Worm (Caenorhabditis elegans) whole organism, L4 larva: ENCODE measurements around the gene lin-15B.

Experiments used
- D1046.2 ChIP-seq: fragments of 200-800 bp; sonication (Bioruptor generic); IDR thresholded peaks from 2 replicates; pipeline ENCODE4 v1.3.6; 2022; ENCODE audit warnings: missing genetic modification characterization, missing compliant biosample characterization
- F26F4.8 ChIP-seq: fragments of 200-800 bp; sonication (Bioruptor generic); conservative IDR thresholded peaks from 2 replicates; pipeline ENCODE4 v1.3.6; 2022; ENCODE audit warnings: missing genetic modification characterization, missing compliant biosample characterization
- R02D3.7 ChIP-seq: fragments of 150-350 bp; sonication (generic microtip); optimal IDR thresholded peaks from 3 replicates; lab custom pipeline; 2014; ENCODE audit warnings: missing biosample characterization, missing genetic modification characterization
- Y48G9A.11 ChIP-seq: fragments of 200-800 bp; sonication (Bioruptor generic); IDR thresholded peaks from 2 replicates; pipeline ENCODE4 v1.3.6; 2022; ENCODE audit warnings: missing genetic modification reagents, missing genetic modification characterization, missing compliant biosample characterization
- Y5F2A.4 ChIP-seq: fragments of 200-800 bp; sonication (Bioruptor generic); optimal IDR thresholded peaks from 2 replicates; lab custom pipeline; 2018; ENCODE audit warnings: mild to moderate bottlenecking, missing genetic modification characterization, missing compliant biosample characterization
- Y75B8A.6 ChIP-seq: fragments of 200-800 bp; sonication (Bioruptor generic); IDR thresholded peaks from 2 replicates; pipeline ENCODE4 v1.3.6; 2022; ENCODE audit warnings: missing genetic modification reagents, missing genetic modification characterization, missing compliant biosample characterization
- ZK337.2 ChIP-seq: fragments of 200-800 bp; sonication (Bioruptor generic); IDR thresholded peaks from 2 replicates; pipeline ENCODE4 v1.3.6; 2022; ENCODE audit warnings: missing genetic modification reagents, missing genetic modification characterization, missing compliant biosample characterization
- ZK546.5 ChIP-seq, 2 experiments: sonication (generic microtip); optimal IDR thresholded peaks; 2 replicates each; lab custom pipeline; 2017; ENCODE audit warnings: missing biosample characterization in 2 of 2, missing genetic modification characterization in 2 of 2
- aha-1 ChIP-seq: fragments of 150-350 bp; peaks from one replicate; lab custom pipeline; 2014; ENCODE audit warnings: missing biosample characterization, missing genetic modification characterization
- ama-1 ChIP-seq: fragments of 150-350 bp; optimal IDR thresholded peaks from 2 replicates; lab custom pipeline; 2014; ENCODE audit warnings: inconsistent platforms, mixed read lengths
- arid-1 ChIP-seq: fragments of 200-800 bp; sonication (Bioruptor generic); conservative IDR thresholded peaks from 2 replicates; pipeline ENCODE4 v1.3.6; 2022; ENCODE audit warnings: missing genetic modification reagents, missing genetic modification characterization, missing compliant biosample characterization
- ceh-20 ChIP-seq: fragments of 200-800 bp; sonication (Bioruptor generic); IDR thresholded peaks from 2 replicates; pipeline ENCODE4 v1.3.6; 2022; ENCODE audit warnings: missing genetic modification reagents, missing genetic modification characterization, missing compliant biosample characterization
- ceh-28 ChIP-seq: fragments of 150-350 bp; optimal IDR thresholded peaks from 2 replicates; lab custom pipeline; 2014; ENCODE audit warnings: missing biosample characterization, missing genetic modification reagents, missing genetic modification characterization
- ceh-32 ChIP-seq: sonication (generic microtip); optimal IDR thresholded peaks from 2 replicates; lab custom pipeline; 2016; ENCODE audit warnings: mild to moderate bottlenecking, missing genetic modification characterization, missing compliant biosample characterization; ENCODE audit not compliant: poor library complexity
- ceh-82 ChIP-seq: sonication (generic microtip); optimal IDR thresholded peaks from 2 replicates; lab custom pipeline; 2017; ENCODE audit warnings: missing biosample characterization, missing genetic modification characterization
- cey-2 ChIP-seq: sonication (generic microtip); optimal IDR thresholded peaks from 3 replicates; lab custom pipeline; 2017; ENCODE audit warnings: missing genetic modification characterization, mild to moderate bottlenecking, missing compliant biosample characterization, antibody characterized with exemption, borderline replicate concordance; ENCODE audit not compliant: insufficient read depth
- dmd-6 ChIP-seq: fragments of 200-800 bp; sonication (Bioruptor generic); IDR thresholded peaks from 2 replicates; pipeline ENCODE4 v1.3.6; 2022; ENCODE audit warnings: missing genetic modification reagents, missing genetic modification characterization, missing compliant biosample characterization
- dpl-1 ChIP-seq: fragments of 150-350 bp; optimal IDR thresholded peaks from 2 replicates; lab custom pipeline; 2014; ENCODE audit warnings: missing biosample characterization, missing genetic modification reagents, missing genetic modification characterization
- dve-1 ChIP-seq: sonication (generic microtip); optimal IDR thresholded peaks from 2 replicates; lab custom pipeline; 2017; ENCODE audit warnings: antibody characterized with exemption, mild to moderate bottlenecking, missing genetic modification characterization, missing compliant biosample characterization; ENCODE audit not compliant: insufficient read depth
- egl-27 ChIP-seq: sonication (generic microtip); optimal IDR thresholded peaks from 3 replicates; lab custom pipeline; 2017; ENCODE audit warnings: missing biosample characterization, missing genetic modification reagents, missing genetic modification characterization
- gei-8 ChIP-seq: fragments of 200-800 bp; sonication (Bioruptor generic); optimal IDR thresholded peaks from 2 replicates; lab custom pipeline; 2018; ENCODE audit warnings: mild to moderate bottlenecking, missing genetic modification characterization, missing compliant biosample characterization
- hlh-30 ChIP-seq: sonication (generic microtip); optimal IDR thresholded peaks from 2 replicates; lab custom pipeline; 2017; ENCODE audit warnings: antibody characterized with exemption, mild to moderate bottlenecking, missing genetic modification characterization, missing compliant biosample characterization; ENCODE audit not compliant: insufficient read depth
- lim-7 ChIP-seq: fragments of 200-800 bp; sonication (Bioruptor generic); IDR thresholded peaks from 2 replicates; pipeline ENCODE4 v1.3.6; 2022; ENCODE audit warnings: missing genetic modification characterization, missing compliant biosample characterization
- lin-1 ChIP-seq: fragments of 200-800 bp; sonication (Bioruptor generic); IDR thresholded peaks from 2 replicates; pipeline ENCODE4 v1.3.6; 2022; ENCODE audit warnings: missing genetic modification reagents, missing genetic modification characterization, missing compliant biosample characterization
- lin-13 ChIP-seq: fragments of 150-350 bp; optimal IDR thresholded peaks from 2 replicates; lab custom pipeline; 2014; ENCODE audit warnings: missing biosample characterization, missing genetic modification reagents, missing genetic modification characterization
- lin-15B ChIP-seq: fragments of 150-350 bp; sonication (generic microtip); optimal IDR thresholded peaks from 3 replicates; lab custom pipeline; 2014; ENCODE audit warnings: missing biosample characterization, missing genetic modification characterization
- lin-29 ChIP-seq: fragments of 200-800 bp; sonication (Bioruptor generic); IDR thresholded peaks from 2 replicates; pipeline ENCODE4 v1.3.6; 2022; ENCODE audit warnings: missing genetic modification reagents, missing genetic modification characterization, missing compliant biosample characterization
- lin-38 ChIP-seq: fragments of 200-800 bp; sonication (Bioruptor generic); IDR thresholded peaks from 2 replicates; pipeline ENCODE4 v1.3.6; 2022; ENCODE audit warnings: missing genetic modification reagents, missing genetic modification characterization, missing compliant biosample characterization
- lin-39 ChIP-seq: fragments of 150-350 bp; optimal IDR thresholded peaks from 2 replicates; lab custom pipeline; 2014; ENCODE audit warnings: missing biosample characterization, missing genetic modification reagents, missing genetic modification characterization
- lsy-2 ChIP-seq, 2 experiments: fragments of 150-350 bp in 1 of 2; sonication (generic microtip) in 1 of 2; optimal IDR thresholded peaks; 2 replicates each; lab custom pipeline; 2014 to 2017; ENCODE audit warnings: missing biosample characterization in 2 of 2, missing genetic modification characterization in 2 of 2
- madf-5 ChIP-seq, 2 experiments: fragments of 200-800 bp; sonication (Bioruptor generic); IDR thresholded peaks; 2 replicates each; pipeline ENCODE4 v1.3.6; 2022; ENCODE audit warnings: missing compliant biosample characterization in 2 of 2, missing genetic modification characterization in 2 of 2
- madf-9 ChIP-seq: fragments of 200-800 bp; sonication (Bioruptor generic); conservative IDR thresholded peaks from 2 replicates; pipeline ENCODE4 v1.3.6; 2022; ENCODE audit warnings: missing genetic modification reagents, missing genetic modification characterization, missing compliant biosample characterization
- mes-2 ChIP-seq: sonication (generic microtip); optimal IDR thresholded peaks from 2 replicates; lab custom pipeline; 2016; ENCODE audit warnings: missing genotype, mild to moderate bottlenecking, missing genetic modification characterization, missing compliant biosample characterization; ENCODE audit not compliant: poor library complexity, severe bottlenecking
- mxl-3 ChIP-seq: fragments of 200-800 bp; sonication (Bioruptor generic); optimal IDR thresholded peaks from 2 replicates; lab custom pipeline; 2018; ENCODE audit warnings: mild to moderate bottlenecking, missing genetic modification characterization, missing compliant biosample characterization
- nhr-10 ChIP-seq: fragments of 150-350 bp; optimal IDR thresholded peaks from 2 replicates; lab custom pipeline; 2014; ENCODE audit warnings: missing biosample characterization, missing genetic modification characterization
- nhr-102 ChIP-seq: sonication (generic microtip); optimal IDR thresholded peaks from 2 replicates; lab custom pipeline; 2016; ENCODE audit warnings: mild to moderate bottlenecking, missing genetic modification characterization, moderate library complexity, missing compliant biosample characterization
- nhr-11 ChIP-seq: fragments of 150-350 bp; optimal IDR thresholded peaks from 2 replicates; lab custom pipeline; 2014; ENCODE audit warnings: missing biosample characterization, missing genetic modification characterization
- nhr-111 ChIP-seq: fragments of 200-800 bp; sonication (Bioruptor generic); optimal IDR thresholded peaks from 2 replicates; lab custom pipeline; 2018; ENCODE audit warnings: mild to moderate bottlenecking, missing genetic modification characterization, missing compliant biosample characterization
- nhr-42 ChIP-seq: fragments of 200-800 bp; sonication (Bioruptor generic); IDR thresholded peaks from 2 replicates; pipeline ENCODE4 v1.3.6; 2022; ENCODE audit warnings: missing genetic modification characterization, missing compliant biosample characterization
- nhr-6 ChIP-seq: fragments of 150-350 bp; optimal IDR thresholded peaks from 2 replicates; lab custom pipeline; 2014; ENCODE audit warnings: missing biosample characterization, missing genetic modification characterization
- rbr-2 ChIP-seq: sonication (generic microtip); optimal IDR thresholded peaks from 2 replicates; lab custom pipeline; 2016; ENCODE audit warnings: missing genotype, missing genetic modification characterization, missing compliant biosample characterization
- sdz-12 ChIP-seq: fragments of 200-800 bp; sonication (Bioruptor generic); optimal IDR thresholded peaks from 2 replicates; lab custom pipeline; 2018; ENCODE audit warnings: mild to moderate bottlenecking, missing genetic modification characterization, missing compliant biosample characterization
- set-16 ChIP-seq: fragments of 200-800 bp; sonication (Bioruptor generic); IDR thresholded peaks from 2 replicates; pipeline ENCODE4 v1.3.6; 2022; ENCODE audit warnings: missing genetic modification reagents, missing genetic modification characterization, missing compliant biosample characterization
- snpc-1.2 ChIP-seq: fragments of 200-800 bp; sonication (Bioruptor generic); IDR thresholded peaks from 2 replicates; pipeline ENCODE4 v1.3.6; 2022; ENCODE audit warnings: missing genetic modification reagents, missing genetic modification characterization, missing compliant biosample characterization
- snpc-4 ChIP-seq: fragments of 150-350 bp; optimal IDR thresholded peaks from 2 replicates; lab custom pipeline; 2014; ENCODE audit warnings: missing biosample characterization, missing genetic modification characterization
- spr-3 ChIP-seq: fragments of 200-800 bp; sonication (Bioruptor generic); optimal IDR thresholded peaks from 2 replicates; lab custom pipeline; 2018; ENCODE audit warnings: mild to moderate bottlenecking, missing genetic modification characterization, missing compliant biosample characterization
- unc-62 ChIP-seq, 3 experiments: fragments of 150-350 bp in 1 of 3; sonication (generic microtip); optimal IDR thresholded peaks in 2 of 3; peaks in 1 of 3; 1 replicate in 1 of 3; 2 replicates in 2 of 3; lab custom pipeline; 2014 to 2017; ENCODE audit warnings: missing biosample characterization in 3 of 3, missing genetic modification characterization in 3 of 3, missing genetic modification reagents in 3 of 3, missing genotype in 1 of 3
- zag-1 ChIP-seq: fragments of 150-350 bp; optimal IDR thresholded peaks from 2 replicates; lab custom pipeline; 2014; ENCODE audit warnings: missing biosample characterization, missing genetic modification characterization
- zip-11 ChIP-seq: fragments of 200-800 bp; sonication (Bioruptor generic); IDR thresholded peaks from 2 replicates; pipeline ENCODE4 v1.3.6; 2022; ENCODE audit warnings: missing genetic modification characterization, missing compliant biosample characterization
- zip-2 ChIP-seq: fragments of 150-350 bp; optimal IDR thresholded peaks from 2 replicates; lab custom pipeline; 2014; ENCODE audit warnings: missing biosample characterization, missing genetic modification characterization

lin-15B gene

ce11 chrX:15741852-15742251 lies 15.9 kb downstream of the lin-15B start (continued):
- TF ChIP-seq Y5F2A.4 (GFP tag; lab: Kevin White, UChicago): peak; percentile 50
- TF ChIP-seq ceh-82 (tag; lab: Kevin White, UChicago): no peak
- TF ChIP-seq nhr-11 (tag; lab: Kevin White, UChicago): peak; percentile 30
- TF ChIP-seq snpc-4 (tag; lab: Kevin White, UChicago): no peak
- TF ChIP-seq cey-2 (tag; lab: Kevin White, UChicago): no peak
- peak; percentile 80 for TF ChIP-seq dmd-6 (GFP tag; lab: Robert Waterston, UW)
- TF ChIP-seq nhr-6 (tag; lab: Kevin White, UChicago): peak; percentile 8
- peak; percentile 1 for TF ChIP-seq dpl-1 (GFP tag; lab: Kevin White, UChicago)
- TF ChIP-seq sdz-12 (GFP tag; lab: Kevin White, UChicago): no peak
- no peak for TF ChIP-seq R02D3.7
- TF ChIP-seq D1046.2 (GFP tag; lab: Robert Waterston, UW): peak; percentile 79; the same call in 1 of the 2 replicates
- no peak for TF ChIP-seq nhr-10 (tag; lab: Kevin White, UChicago)
- peak; percentile 78 for TF ChIP-seq rbr-2 (tag; lab: Kevin White, UChicago)
- peak; percentile 92 for TF ChIP-seq arid-1 (GFP tag; lab: Robert Waterston, UW)
- peak; percentile 75 for TF ChIP-seq set-16 (GFP tag; lab: Robert Waterston, UW)
- TF ChIP-seq ama-1 (lab: Kevin White, UChicago): no peak
- peak; percentile 45; the same call in 1 of the 2 replicates for TF ChIP-seq lin-29 (GFP tag; lab: Robert Waterston, UW)
- TF ChIP-seq zag-1 (tag; lab: Kevin White, UChicago): no peak
- no peak for TF ChIP-seq lsy-2 (tag; optimal IDR thresholded peaks at IDR 0.05; lab: Kevin White, UChicago)
- no peak for TF ChIP-seq aha-1 (tag; lab: Kevin White, UChicago)
- 0 out of 2 replicates have a peak, but pooled peaks have one; percentile 67 for TF ChIP-seq Y75B8A.6 (GFP tag; lab: Robert Waterston, UW)
- TF ChIP-seq mes-2 (tag; lab: Kevin White, UChicago): peak; percentile 77
- TF ChIP-seq ceh-28 (tag; lab: Kevin White, UChicago): no peak
- peak; percentile 58; the same call in 1 of the 2 replicates for TF ChIP-seq lin-1 (GFP tag; lab: Robert Waterston, UW)
- peak; percentile 82 for TF ChIP-seq madf-9
- TF ChIP-seq zip-2: no peak
- no peak for TF ChIP-seq ZK337.2
- no peak for TF ChIP-seq gei-8 (GFP tag; lab: Kevin White, UChicago)
- TF ChIP-seq lim-7 (GFP tag; lab: Robert Waterston, UW): peak; percentile 88
- TF ChIP-seq nhr-42 (GFP tag; lab: Robert Waterston, UW): peak; percentile 83
- peak; percentile 68 for TF ChIP-seq hlh-30 (tag; lab: Kevin White, UChicago)
- TF ChIP-seq ceh-32 (tag; lab: Kevin White, UChicago): no peak
- TF ChIP-seq Y48G9A.11 (GFP tag; lab: Robert Waterston, UW): peak; percentile 67
- TF ChIP-seq nhr-111 (GFP tag; lab: Kevin White, UChicago): peak; percentile 84
- no peak for TF ChIP-seq unc-62 (GFP tag; optimal IDR thresholded peaks at IDR 0.05 in 1 of 2; lab: Kevin White, UChicago)
- TF ChIP-seq unc-62 (tag; optimal IDR thresholded peaks at IDR 0.05; lab: Kevin White, UChicago): no peak
- no peak for TF ChIP-seq egl-27 (tag; lab: Kevin White, UChicago)
- peak; percentile 79 for TF ChIP-seq lin-38
- no peak for TF ChIP-seq lin-13 (GFP tag; lab: Kevin White, UChicago)
- TF ChIP-seq lin-15B (tag; lab: Kevin White, UChicago): peak; percentile 82
- no peak for TF ChIP-seq spr-3 (GFP tag; lab: Kevin White, UChicago)
- TF ChIP-seq mxl-3 (GFP tag; lab: Kevin White, UChicago): peak; percentile 4
- peak; percentile 89 for TF ChIP-seq snpc-1.2
- peak; percentile 84 for TF ChIP-seq ceh-20
- TF ChIP-seq lin-39 (tag; lab: Kevin White, UChicago): no peak
- no peak for TF ChIP-seq zip-11
- peak; percentile 82 to 84; a peak in 3 of 4 replicates for TF ChIP-seq madf-5 (GFP tag; IDR thresholded peaks at IDR 0.05; lab: Robert Waterston, UW)
- TF ChIP-seq ZK546.5 (tag; optimal IDR thresholded peaks at IDR 0.05; lab: Kevin White, UChicago): no peak
- TF ChIP-seq dve-1 (tag; lab: Kevin White, UChicago): peak; percentile 55
- TF ChIP-seq nhr-102 (tag; lab: Kevin White, UChicago): peak; percentile 68
- TF ChIP-seq F26F4.8: peak; percentile 76; the same call in 1 of the 2 replicates
